Worm (Caenorhabditis elegans): ENCODE measurements around the gene npr-35.

DNA sequence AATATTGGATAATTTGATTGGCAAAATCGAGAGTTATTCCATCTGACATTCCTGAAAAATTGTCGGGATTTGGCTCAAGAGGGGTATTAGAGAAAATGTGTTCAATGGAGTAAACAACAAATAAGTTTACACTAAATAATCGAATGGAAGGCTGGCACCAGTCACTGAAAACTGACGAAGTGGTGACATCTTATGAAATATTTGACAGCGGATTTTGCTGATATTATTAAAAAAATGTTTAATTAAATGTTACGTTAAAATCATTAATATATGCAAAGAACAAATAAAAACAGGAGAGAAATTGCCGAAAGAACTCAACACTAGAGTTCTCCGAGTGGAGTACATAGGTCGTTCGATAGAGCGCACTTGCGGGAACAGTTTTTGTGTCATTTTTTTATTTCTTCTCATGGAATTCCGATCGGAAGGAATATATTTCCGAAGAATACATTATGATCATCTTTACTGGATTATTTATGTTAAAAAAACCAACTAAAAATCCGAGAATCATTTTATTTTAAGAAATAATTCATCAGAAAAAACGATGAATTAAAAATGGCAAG is 41.9 kb downstream of the npr-35 start, which contains the start of gene tag-322:
- TF ChIP-seq sptf-1 (tag; optimal IDR thresholded peaks at IDR 0.05): no peak
- peak; percentile 67 to 77 for TF ChIP-seq lin-35 (GFP tag; optimal IDR thresholded peaks at IDR 0.05)
- TF ChIP-seq tbx-2 (tag; optimal IDR thresholded peaks at IDR 0.05): peak; percentile 65
- TF ChIP-seq nhr-12 (tag; optimal IDR thresholded peaks at IDR 0.05): no peak
- no peak for TF ChIP-seq elt-2 (tag; optimal IDR thresholded peaks at IDR 0.05)
- no peak for TF ChIP-seq snpc-4 (tag; optimal IDR thresholded peaks at IDR 0.05)
- no peak for TF ChIP-seq ceh-8 (GFP tag; optimal IDR thresholded peaks at IDR 0.05)
- TF ChIP-seq pax-3 (tag; optimal IDR thresholded peaks at IDR 0.05): no peak
- peak; percentile 27 for TF ChIP-seq nhr-11 (tag; optimal IDR thresholded peaks at IDR 0.05)
- TF ChIP-seq lin-15B (tag; optimal IDR thresholded peaks at IDR 0.05): peak; percentile 76
- TF ChIP-seq aly-2 (tag; optimal IDR thresholded peaks at IDR 0.05): no peak
- no peak for TF ChIP-seq aha-1 (tag; optimal IDR thresholded peaks at IDR 0.05)
- TF ChIP-seq sup-37 (GFP tag; optimal IDR thresholded peaks at IDR 0.05): no peak

All from whole organism, L1 larva.